Worm (Caenorhabditis elegans): ENCODE results near the gene dao-3.

Gene dao-3

ce11 chrX:8048637-8049036 lies 37.7 kb downstream of the dao-3 start:
- TF ChIP-seq cog-1 (tag; optimal IDR thresholded peaks at IDR 0.05) (no peak), flt-1 (GFP tag; IDR thresholded peaks at IDR 0.05) (no peak), ztf-23 (GFP tag; IDR thresholded peaks at IDR 0.05) (no peak), ref-1 (GFP tag; conservative IDR thresholded peaks at IDR 0.05) (no peak), klf-2 (GFP tag; conservative IDR thresholded peaks at IDR 0.05) (no peak), tab-1 (GFP tag; IDR thresholded peaks at IDR 0.05) (no peak), med-1 (GFP tag; optimal IDR thresholded peaks at IDR 0.05; ENCODE audit: insufficient read depth) (no peak), ztf-29 (GFP tag; IDR thresholded peaks at IDR 0.05) (no peak), T22C8.4 (GFP tag; IDR thresholded peaks at IDR 0.05) (no peak)

- TF ChIP-seq ztf-29 (GFP tag; IDR thresholded peaks at IDR 0.05) (no peak), T22C8.4 (GFP tag; IDR thresholded peaks at IDR 0.05) (no peak), med-1 (GFP tag; optimal IDR thresholded peaks at IDR 0.05; ENCODE audit: insufficient read depth) (no peak)
Observed at ce11 chrX:8045152-8045551, 41.2 kb downstream of the dao-3 start, which contains the start of gene C18A11.4. Gene C18A11.4 (plus strand): TSS chrX:8045518.

- TF ChIP-seq flt-1 (GFP tag; IDR thresholded peaks at IDR 0.05) (no peak), klf-2 (GFP tag; conservative IDR thresholded peaks at IDR 0.05) (no peak), tab-1 (GFP tag; IDR thresholded peaks at IDR 0.05) (no peak), ref-1 (GFP tag; conservative IDR thresholded peaks at IDR 0.05) (no peak), med-1 (GFP tag; optimal IDR thresholded peaks at IDR 0.05; ENCODE audit: insufficient read depth) (no peak), ztf-29 (GFP tag; IDR thresholded peaks at IDR 0.05) (no peak), ztf-23 (GFP tag; IDR thresholded peaks at IDR 0.05) (no peak), cog-1 (tag; optimal IDR thresholded peaks at IDR 0.05) (no peak), T22C8.4 (GFP tag; IDR thresholded peaks at IDR 0.05) (no peak)
Observed at ce11 chrX:8040967-8041366, 45.4 kb downstream of the dao-3 start, which contains the start of gene xol-1. Gene xol-1 (plus strand): TSS chrX:8041313.

ce11 chrX:8037365-8037764 lies 49.0 kb downstream of the dao-3 start:
- TF ChIP-seq med-1 (GFP tag; optimal IDR thresholded peaks at IDR 0.05; ENCODE audit: insufficient read depth) (no peak), klf-2 (GFP tag; conservative IDR thresholded peaks at IDR 0.05) (no peak), ztf-29 (GFP tag; IDR thresholded peaks at IDR 0.05) (no peak), tab-1 (GFP tag; IDR thresholded peaks at IDR 0.05) (no peak), cog-1 (tag; optimal IDR thresholded peaks at IDR 0.05) (no peak), flt-1 (GFP tag; IDR thresholded peaks at IDR 0.05) (no peak), ref-1 (GFP tag; conservative IDR thresholded peaks at IDR 0.05) (no peak), ztf-23 (GFP tag; IDR thresholded peaks at IDR 0.05) (no peak), T22C8.4 (GFP tag; IDR thresholded peaks at IDR 0.05) (no peak)

ce11 chrX:8036219-8036883 lies 50.0 kb downstream of the dao-3 start:
- TF ChIP-seq med-1 (GFP tag; optimal IDR thresholded peaks at IDR 0.05; ENCODE audit: insufficient read depth) = no peak
- no peak for TF ChIP-seq klf-2 (GFP tag; conservative IDR thresholded peaks at IDR 0.05)
- TF ChIP-seq flt-1 (GFP tag; IDR thresholded peaks at IDR 0.05) = peak; percentile 80
- 0 out of 2 replicates have a peak, but pooled peaks have one; percentile 26 for TF ChIP-seq ref-1 (GFP tag; conservative IDR thresholded peaks at IDR 0.05)
- peak; percentile 97 for TF ChIP-seq cog-1 (tag; optimal IDR thresholded peaks at IDR 0.05)
- peak; percentile 75 for TF ChIP-seq ztf-23 (GFP tag; IDR thresholded peaks at IDR 0.05)
- TF ChIP-seq tab-1 (GFP tag; IDR thresholded peaks at IDR 0.05) = peak; percentile 69
- TF ChIP-seq ztf-29 (GFP tag; IDR thresholded peaks at IDR 0.05) = no peak
- TF ChIP-seq T22C8.4 (GFP tag; IDR thresholded peaks at IDR 0.05) = peak; percentile 100

Data from whole organism, midembryonic.